Worm (Caenorhabditis elegans): ENCODE results near the gene R07H5.9.
"Not testable (repeated sequence)": the region's sequence is repeated elsewhere in the genome, so short reads cannot be mapped to it uniquely, and the experiment has no call there.

Gene R07H5.9

ce11 chrIV:11189411-11189810 lies 17.9 kb upstream of the R07H5.9 start, which contains the start of gene fbxb-79:
TSS of gene fbxb-79 (minus strand) at chrIV:11189511.
- no peak for TF ChIP-seq W03F9.2 (tag; optimal IDR thresholded peaks at IDR 0.05)
- no peak for TF ChIP-seq dao-5 (tag; optimal IDR thresholded peaks at IDR 0.05)
- TF ChIP-seq him-1 (tag; optimal IDR thresholded peaks at IDR 0.05), result no peak

ce11 chrIV:11198983-11199382 lies 8.3 kb upstream of the R07H5.9 start, which contains the start of gene R07H5.16:
TSS of gene R07H5.16 (plus strand) at chrIV:11199330.
- not testable (repeated sequence) for TF ChIP-seq dao-5, him-1, W03F9.2 (tag; optimal IDR thresholded peaks at IDR 0.05)

- TF ChIP-seq him-1, dao-5, W03F9.2 (tag; optimal IDR thresholded peaks at IDR 0.05): not testable (repeated sequence)
Observed at ce11 chrIV:11202389-11202788, 4.9 kb upstream of the R07H5.9 start, which contains the start of gene R07H5.11. TSS of gene R07H5.11 (plus strand) at chrIV:11202768.

ce11 chrIV:11210781-11211256 lies 3.5 kb downstream of the R07H5.9 start, which contains the start of gene adk-1:
TSS of gene adk-1 (minus strand) at chrIV:11210831.
- TF ChIP-seq W03F9.2 (tag; optimal IDR thresholded peaks at IDR 0.05) (no peak), him-1 (tag; optimal IDR thresholded peaks at IDR 0.05) (no peak), dao-5 (tag; optimal IDR thresholded peaks at IDR 0.05) (no peak)

- TF ChIP-seq him-1 (tag; optimal IDR thresholded peaks at IDR 0.05), result no peak
Observed at ce11 chrIV:11211547-11211946, 4.3 kb downstream of the R07H5.9 start.

- TF ChIP-seq W03F9.2 (tag; optimal IDR thresholded peaks at IDR 0.05) (no peak), him-1 (tag; optimal IDR thresholded peaks at IDR 0.05) (no peak), dao-5 (tag; optimal IDR thresholded peaks at IDR 0.05) (no peak)
Observed at ce11 chrIV:11212978-11213377, 5.7 kb downstream of the R07H5.9 start.

ce11 chrIV:11218037-11218436 lies 10.8 kb downstream of the R07H5.9 start, which contains the start of gene zip-6:
TSS of gene zip-6 (minus strand) at chrIV:11218137.
- TF ChIP-seq dao-5 (tag; optimal IDR thresholded peaks at IDR 0.05) (no peak), W03F9.2 (tag; optimal IDR thresholded peaks at IDR 0.05) (no peak), him-1 (tag; optimal IDR thresholded peaks at IDR 0.05) (no peak)

- TF ChIP-seq dao-5 (tag; optimal IDR thresholded peaks at IDR 0.05) (no peak), him-1 (tag; optimal IDR thresholded peaks at IDR 0.05) (no peak)
Observed at ce11 chrIV:11223878-11224277, 16.6 kb downstream of the R07H5.9 start, which contains the start of gene C29F4.3. TSS of gene C29F4.3 (minus strand) at chrIV:11223978.

ce11 chrIV:11225206-11225605 lies 17.9 kb downstream of the R07H5.9 start, which contains the start of gene col-125:
TSS of gene col-125 (plus strand) at chrIV:11225506.
- no peak for TF ChIP-seq him-1 (tag; optimal IDR thresholded peaks at IDR 0.05)
- TF ChIP-seq W03F9.2 (tag; optimal IDR thresholded peaks at IDR 0.05), result no peak
- no peak for TF ChIP-seq dao-5 (tag; optimal IDR thresholded peaks at IDR 0.05)

ce11 chrIV:11226545-11226944 lies 19.3 kb downstream of the R07H5.9 start:
- TF ChIP-seq W03F9.2 (tag; optimal IDR thresholded peaks at IDR 0.05), result no peak
- no peak for TF ChIP-seq him-1 (tag; optimal IDR thresholded peaks at IDR 0.05)
- no peak for TF ChIP-seq dao-5 (tag; optimal IDR thresholded peaks at IDR 0.05)

- TF ChIP-seq dao-5 (tag; optimal IDR thresholded peaks at IDR 0.05) (no peak), him-1 (tag; optimal IDR thresholded peaks at IDR 0.05) (no peak), W03F9.2 (tag; optimal IDR thresholded peaks at IDR 0.05) (no peak)
Observed at ce11 chrIV:11229013-11229412, 21.7 kb downstream of the R07H5.9 start.

- no peak for TF ChIP-seq W03F9.2 (tag; optimal IDR thresholded peaks at IDR 0.05)
- TF ChIP-seq him-1 (tag; optimal IDR thresholded peaks at IDR 0.05), result no peak
- no peak for TF ChIP-seq dao-5 (tag; optimal IDR thresholded peaks at IDR 0.05)
Observed at ce11 chrIV:11230069-11230468, 22.8 kb downstream of the R07H5.9 start, which contains the start of gene best-7. TSS of gene best-7 (minus strand) at chrIV:11230307.

- no peak for TF ChIP-seq W03F9.2 (tag; optimal IDR thresholded peaks at IDR 0.05)
- no peak for TF ChIP-seq dao-5 (tag; optimal IDR thresholded peaks at IDR 0.05)
- no peak for TF ChIP-seq him-1 (tag; optimal IDR thresholded peaks at IDR 0.05)
Observed at ce11 chrIV:11231376-11231775, 24.1 kb downstream of the R07H5.9 start.

ce11 chrIV:11235755-11236154 lies 28.5 kb downstream of the R07H5.9 start:
- no peak for TF ChIP-seq W03F9.2 (tag; optimal IDR thresholded peaks at IDR 0.05)
- no peak for TF ChIP-seq him-1 (tag; optimal IDR thresholded peaks at IDR 0.05)
- TF ChIP-seq dao-5 (tag; optimal IDR thresholded peaks at IDR 0.05), result no peak

ce11 chrIV:11241368-11241767 lies 34.1 kb downstream of the R07H5.9 start, which contains the start of gene C05C12.6:
TSS of gene C05C12.6 (minus strand) at chrIV:11241468.
- TF ChIP-seq him-1 (tag; optimal IDR thresholded peaks at IDR 0.05) (no peak), W03F9.2 (tag; optimal IDR thresholded peaks at IDR 0.05) (no peak), dao-5 (tag; optimal IDR thresholded peaks at IDR 0.05) (no peak)
